Worm (Caenorhabditis elegans) whole organism, L1 larva: Measurements from ENCODE around the gene molo-1.

Experiments
- C04F5.9 ChIP-seq: sonication (generic microtip); optimal IDR thresholded peaks from 2 replicates; lab custom pipeline; 2016; ENCODE audit warnings: missing genetic modification characterization, missing compliant biosample characterization
- C34B4.2 ChIP-seq: sonication (generic microtip); optimal IDR thresholded peaks from 2 replicates; lab custom pipeline; 2017; ENCODE audit warnings: mild to moderate bottlenecking, missing genetic modification characterization, missing compliant biosample characterization
- F16B12.6 ChIP-seq: fragments of 150-350 bp; optimal IDR thresholded peaks from 2 replicates; lab custom pipeline; 2014; ENCODE audit warnings: missing biosample characterization, missing genetic modification characterization
- Y116A8C.19 ChIP-seq: sonication (generic microtip); optimal IDR thresholded peaks from 2 replicates; lab custom pipeline; 2016; ENCODE audit warnings: missing compliant biosample characterization, missing genetic modification characterization, borderline replicate concordance
- alr-1 ChIP-seq: fragments of 200-800 bp; sonication (Bioruptor generic); optimal IDR thresholded peaks from 2 replicates; lab custom pipeline; 2018; ENCODE audit warnings: borderline replicate concordance, mild to moderate bottlenecking, missing genetic modification characterization, missing compliant biosample characterization
- aly-2 ChIP-seq: fragments of 150-350 bp; optimal IDR thresholded peaks from 2 replicates; lab custom pipeline; 2014; ENCODE audit warnings: missing biosample characterization, missing genetic modification characterization
- ceh-63 ChIP-seq: fragments of 200-800 bp; sonication (Bioruptor generic); optimal IDR thresholded peaks from 2 replicates; lab custom pipeline; 2018; ENCODE audit warnings: mild to moderate bottlenecking, missing genetic modification characterization, missing compliant biosample characterization
- ceh-88 ChIP-seq: fragments of 200-800 bp; sonication (Bioruptor generic); IDR thresholded peaks from 2 replicates; pipeline ENCODE4 v1.3.6; 2022; ENCODE audit warnings: missing genetic modification characterization, missing compliant biosample characterization
- ces-1 ChIP-seq: fragments of 150-350 bp; optimal IDR thresholded peaks from 2 replicates; lab custom pipeline; 2014; ENCODE audit warnings: missing biosample characterization, missing genetic modification reagents, missing genetic modification characterization
- dsc-1 ChIP-seq: sonication (generic microtip); optimal IDR thresholded peaks from 2 replicates; lab custom pipeline; 2016; ENCODE audit warnings: mild to moderate bottlenecking, missing genetic modification characterization, missing compliant biosample characterization
- efl-1 ChIP-seq, 4 experiments: fragments of 150-350 bp; optimal IDR thresholded peaks in 3 of 4; peaks in 1 of 4; 1 replicate in 1 of 4; 2 replicates in 3 of 4; lab custom pipeline; 2014; ENCODE audit warnings: missing biosample characterization in 2 of 4, missing genetic modification characterization in 2 of 4, missing genetic modification reagents in 2 of 4
- efl-3 ChIP-seq: fragments of 200-800 bp; sonication (Bioruptor generic); optimal IDR thresholded peaks from 2 replicates; lab custom pipeline; 2018; ENCODE audit warnings: mild to moderate bottlenecking, missing genetic modification characterization, missing compliant biosample characterization
- egl-13 ChIP-seq: sonication (generic microtip); optimal IDR thresholded peaks from 2 replicates; lab custom pipeline; 2016; ENCODE audit warnings: missing genotype, missing genetic modification reagents, missing genetic modification characterization, missing compliant biosample characterization
- elt-3 ChIP-seq, 6 experiments: fragments of 150-350 bp in 1 of 6; sonication (generic microtip); optimal IDR thresholded peaks; 2 replicates each; lab custom pipeline; 2017 to 2018; ENCODE audit warnings: missing biosample characterization in 6 of 6, missing genetic modification characterization in 6 of 6, inconsistent platforms in 1 of 6
- fkh-4 ChIP-seq: sonication (generic microtip); optimal IDR thresholded peaks from 2 replicates; lab custom pipeline; 2016; ENCODE audit warnings: missing compliant biosample characterization, missing genetic modification characterization, borderline replicate concordance
- fos-1 ChIP-seq: fragments of 150-350 bp; optimal IDR thresholded peaks from 2 replicates; lab custom pipeline; 2014; ENCODE audit warnings: missing biosample characterization, missing genetic modification characterization
- hlh-17 ChIP-seq: fragments of 200-800 bp; sonication (Bioruptor generic); optimal IDR thresholded peaks from 2 replicates; lab custom pipeline; 2018; ENCODE audit warnings: missing genetic modification characterization, mild to moderate bottlenecking, missing compliant biosample characterization, moderate library complexity, borderline replicate concordance
- hlh-4 ChIP-seq: sonication (generic microtip); optimal IDR thresholded peaks from 2 replicates; lab custom pipeline; 2016; ENCODE audit warnings: mild to moderate bottlenecking, missing genetic modification characterization, missing compliant biosample characterization
- hpl-2 ChIP-seq: fragments of 150-350 bp; optimal IDR thresholded peaks from 2 replicates; lab custom pipeline; 2014; ENCODE audit warnings: missing biosample characterization, missing genetic modification reagents, missing genetic modification characterization
- irx-1 ChIP-seq: sonication (generic microtip); optimal IDR thresholded peaks from 2 replicates; lab custom pipeline; 2016; ENCODE audit warnings: missing genetic modification characterization, missing compliant biosample characterization
- isw-1 ChIP-seq: fragments of 200-800 bp; sonication (Bioruptor generic); IDR thresholded peaks from 2 replicates; pipeline ENCODE4 v1.3.6; 2022; ENCODE audit warnings: missing genetic modification characterization, missing compliant biosample characterization
- jun-1 ChIP-seq: fragments of 150-350 bp; optimal IDR thresholded peaks from 2 replicates; lab custom pipeline; 2014; ENCODE audit warnings: missing biosample characterization, missing genetic modification reagents, missing genetic modification characterization
- lin-35 ChIP-seq, 2 experiments: fragments of 150-350 bp; optimal IDR thresholded peaks; 2 replicates each; lab custom pipeline; 2014; ENCODE audit warnings: missing biosample characterization in 2 of 2, missing genetic modification characterization in 2 of 2, missing genetic modification reagents in 2 of 2
- lsy-2 ChIP-seq, 2 experiments: fragments of 150-350 bp; optimal IDR thresholded peaks; 2 replicates each; lab custom pipeline; 2014; ENCODE audit warnings: missing biosample characterization in 2 of 2, missing genetic modification characterization in 2 of 2
- mdl-1 ChIP-seq, 2 experiments: fragments of 150-350 bp; optimal IDR thresholded peaks; 2 replicates each; lab custom pipeline; 2014 to 2017; ENCODE audit warnings: missing biosample characterization in 2 of 2, missing genetic modification characterization in 2 of 2, inconsistent platforms in 1 of 2
- mef-2 ChIP-seq: fragments of 150-350 bp; optimal IDR thresholded peaks from 2 replicates; lab custom pipeline; 2014; ENCODE audit warnings: missing biosample characterization, missing genetic modification characterization
- nhr-12 ChIP-seq: sonication (generic microtip); optimal IDR thresholded peaks from 2 replicates; lab custom pipeline; 2017; ENCODE audit warnings: missing biosample characterization, missing genetic modification characterization
- nhr-19 ChIP-seq: fragments of 200-800 bp; sonication (Bioruptor generic); conservative IDR thresholded peaks from 2 replicates; pipeline ENCODE4 v1.3.6; 2022; ENCODE audit warnings: missing genetic modification characterization, missing compliant biosample characterization
- nhr-28 ChIP-seq: fragments of 150-350 bp; optimal IDR thresholded peaks from 2 replicates; lab custom pipeline; 2014; ENCODE audit warnings: missing biosample characterization, missing genetic modification characterization
- nhr-71 ChIP-seq: sonication (generic microtip); optimal IDR thresholded peaks from 2 replicates; lab custom pipeline; 2016; ENCODE audit warnings: mild to moderate bottlenecking, missing genetic modification characterization, moderate library complexity, missing compliant biosample characterization
- nhr-76 ChIP-seq: sonication (generic microtip); optimal IDR thresholded peaks from 2 replicates; lab custom pipeline; 2017; ENCODE audit warnings: missing biosample characterization, missing genetic modification characterization
- nhr-77 ChIP-seq: fragments of 150-350 bp; optimal IDR thresholded peaks from 2 replicates; lab custom pipeline; 2014; ENCODE audit warnings: missing biosample characterization, missing genetic modification characterization
- nhr-84 ChIP-seq: sonication (generic microtip); optimal IDR thresholded peaks from 2 replicates; lab custom pipeline; 2017; ENCODE audit warnings: missing biosample characterization, missing genetic modification characterization
- nhr-85 ChIP-seq: sonication (generic microtip); peaks from one replicate; lab custom pipeline; 2016; ENCODE audit warnings: missing genetic modification characterization, inconsistent platforms, missing compliant biosample characterization
- nhr-90 ChIP-seq: sonication (generic microtip); optimal IDR thresholded peaks from 2 replicates; lab custom pipeline; 2016; ENCODE audit warnings: mild to moderate bottlenecking, missing genetic modification characterization, missing compliant biosample characterization; ENCODE audit not compliant: poor library complexity
- pax-3 ChIP-seq: fragments of 200-800 bp; sonication (Bioruptor generic); optimal IDR thresholded peaks from 2 replicates; lab custom pipeline; 2018; ENCODE audit warnings: mild to moderate bottlenecking, missing genetic modification characterization, moderate library complexity, missing compliant biosample characterization
- pqm-1 ChIP-seq: sonication (generic microtip); optimal IDR thresholded peaks from 3 replicates; lab custom pipeline; 2017; ENCODE audit warnings: missing biosample characterization, missing genetic modification characterization
- rnt-1 ChIP-seq: sonication (generic microtip); optimal IDR thresholded peaks from 2 replicates; lab custom pipeline; 2016; ENCODE audit warnings: mild to moderate bottlenecking, missing genetic modification characterization, moderate library complexity, missing compliant biosample characterization
- snu-23 ChIP-seq: sonication (generic microtip); optimal IDR thresholded peaks from 2 replicates; lab custom pipeline; 2016; ENCODE audit warnings: missing genetic modification characterization, missing compliant biosample characterization
- sox-4 ChIP-seq: sonication (generic microtip); optimal IDR thresholded peaks from 2 replicates; lab custom pipeline; 2016; ENCODE audit warnings: missing genetic modification characterization, missing compliant biosample characterization
- sptf-1 ChIP-seq: fragments of 150-350 bp; optimal IDR thresholded peaks from 2 replicates; lab custom pipeline; 2014; ENCODE audit warnings: missing biosample characterization, missing genetic modification characterization
- sup-37 ChIP-seq: fragments of 200-800 bp; sonication (Bioruptor generic); optimal IDR thresholded peaks from 2 replicates; lab custom pipeline; 2018; ENCODE audit warnings: mild to moderate bottlenecking, missing genetic modification characterization, missing compliant biosample characterization
- swsn-7 ChIP-seq: sonication (generic microtip); optimal IDR thresholded peaks from 2 replicates; lab custom pipeline; 2016; ENCODE audit warnings: missing genetic modification characterization, missing compliant biosample characterization
- tbx-2 ChIP-seq: sonication (generic microtip); optimal IDR thresholded peaks from 2 replicates; lab custom pipeline; 2016; ENCODE audit warnings: missing genetic modification characterization, missing compliant biosample characterization
- unc-130 ChIP-seq: fragments of 150-350 bp; optimal IDR thresholded peaks from 2 replicates; lab custom pipeline; 2017; ENCODE audit warnings: missing biosample characterization, missing genetic modification characterization, inconsistent platforms
- unc-30 ChIP-seq: sonication (generic microtip); optimal IDR thresholded peaks from 2 replicates; lab custom pipeline; 2017; ENCODE audit warnings: missing biosample characterization, missing genetic modification characterization
- unc-62 ChIP-seq: fragments of 150-350 bp; optimal IDR thresholded peaks from 2 replicates; lab custom pipeline; 2014; ENCODE audit warnings: missing biosample characterization, missing genetic modification reagents, missing genetic modification characterization
- unc-86 ChIP-seq: sonication (generic microtip); optimal IDR thresholded peaks from 2 replicates; lab custom pipeline; 2016; ENCODE audit warnings: missing genetic modification characterization, missing compliant biosample characterization
- vab-15 ChIP-seq: sonication (generic microtip); optimal IDR thresholded peaks from 2 replicates; lab custom pipeline; 2017; ENCODE audit warnings: missing genotype, mild to moderate bottlenecking, missing genetic modification characterization, missing compliant biosample characterization
- xbp-1 ChIP-seq: sonication (generic microtip); optimal IDR thresholded peaks from 2 replicates; lab custom pipeline; 2016; ENCODE audit warnings: missing genetic modification characterization, missing compliant biosample characterization
- zip-4 ChIP-seq: fragments of 200-800 bp; sonication (Bioruptor generic); optimal IDR thresholded peaks from 2 replicates; lab custom pipeline; 2018; ENCODE audit warnings: mild to moderate bottlenecking, missing genetic modification characterization, moderate library complexity, missing compliant biosample characterization
- ztf-11 ChIP-seq, 2 experiments: sonication (generic microtip); optimal IDR thresholded peaks; 2 replicates each; lab custom pipeline; 2016 to 2017; ENCODE audit warnings: missing genetic modification characterization in 2 of 2, missing biosample characterization in 1 of 2, missing compliant biosample characterization in 1 of 2

The molo-1 gene

DNA sequence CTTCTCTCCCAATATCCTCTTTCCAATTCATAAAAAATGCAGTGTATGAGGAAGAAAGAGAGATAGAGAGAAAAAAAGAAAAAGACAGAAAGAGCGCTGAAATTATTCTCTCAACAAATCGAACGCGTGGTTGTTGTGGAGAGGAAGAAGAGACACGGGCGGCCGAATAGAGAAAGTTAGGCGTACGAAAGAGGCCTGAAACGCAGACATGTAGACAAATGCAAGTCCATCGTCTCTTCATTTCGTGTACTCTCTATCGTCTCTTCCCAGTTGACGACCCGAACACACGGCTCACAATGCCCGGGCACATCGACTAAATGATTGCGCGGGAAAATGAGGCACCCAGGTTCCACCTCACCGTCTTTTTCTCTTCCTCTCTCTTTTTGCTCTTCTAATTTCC, 47.4 kb downstream of the molo-1 start:
- TF ChIP-seq egl-13 (tag; lab: Kevin White, UChicago) (peak; percentile 70), fkh-4 (tag; lab: Kevin White, UChicago) (no peak), pax-3 (peak; percentile 22), efl-1 (optimal IDR thresholded peaks at IDR 0.05; lab: Kevin White, UChicago) (peak; percentile 63 to 75), efl-1 (GFP tag; optimal IDR thresholded peaks at IDR 0.05 in 1 of 2; lab: Kevin White, UChicago) (peak; percentile 42 to 93), mdl-1 (tag; optimal IDR thresholded peaks at IDR 0.05; lab: Kevin White, UChicago) (peak in 1 of 2 experiments; percentile 46), unc-30 (no peak), nhr-90 (peak; percentile 2), alr-1 (tag; lab: Kevin White, UChicago) (no peak), tbx-2 (tag; lab: Kevin White, UChicago) (peak; percentile 61), unc-62 (GFP tag; lab: Kevin White, UChicago) (no peak), hpl-2 (GFP tag; lab: Kevin White, UChicago) (no peak), Y116A8C.19 (tag; lab: Kevin White, UChicago) (no peak), lin-35 (GFP tag; optimal IDR thresholded peaks at IDR 0.05; lab: Kevin White, UChicago) (peak; percentile 62 to 67), nhr-71 (tag; lab: Kevin White, UChicago) (peak; percentile 78), rnt-1 (tag; lab: Kevin White, UChicago) (peak; percentile 72), isw-1 (GFP tag; lab: Robert Waterston, UW) (peak; percentile 26; the same call in 1 of the 2 replicates), aly-2 (no peak), nhr-76 (tag; lab: Kevin White, UChicago) (no peak), nhr-19 (peak; percentile 44), C04F5.9 (no peak), elt-3 (tag; optimal IDR thresholded peaks at IDR 0.05; lab: Kevin White, UChicago) (peak in 2 of 6 experiments; percentile 4 to 5), efl-3 (GFP tag; lab: Kevin White, UChicago) (no peak), ceh-88 (GFP tag; lab: Robert Waterston, UW) (no peak; the same call in 1 of the 2 replicates), nhr-77 (peak; percentile 59), pqm-1 (no peak), irx-1 (tag; lab: Kevin White, UChicago) (no peak), snu-23 (GFP tag; lab: Kevin White, UChicago) (peak; percentile 69), nhr-28 (no peak), jun-1 (tag; lab: Kevin White, UChicago) (peak; percentile 63), zip-4 (GFP tag; lab: Kevin White, UChicago) (no peak), ces-1 (no peak), sox-4 (tag; lab: Kevin White, UChicago) (no peak), nhr-85 (tag; lab: Kevin White, UChicago) (peak; percentile 66), dsc-1 (tag; lab: Kevin White, UChicago) (peak; percentile 60), unc-130 (tag; lab: Kevin White, UChicago) (peak; percentile 40), nhr-84 (tag; lab: Kevin White, UChicago) (no peak), F16B12.6 (no peak), fos-1 (peak; percentile 16), unc-86 (tag; lab: Kevin White, UChicago) (peak; percentile 68), xbp-1 (tag; lab: Kevin White, UChicago) (peak; percentile 30), mef-2 (tag; lab: Kevin White, UChicago) (peak; percentile 33), hlh-4 (tag; lab: Kevin White, UChicago) (no peak), sptf-1 (tag; lab: Kevin White, UChicago) (no peak), nhr-12 (tag; lab: Kevin White, UChicago) (no peak), lsy-2 (tag; optimal IDR thresholded peaks at IDR 0.05; lab: Kevin White, UChicago) (peak; percentile 55 to 64), C34B4.2 (tag; lab: Kevin White, UChicago) (no peak), ztf-11 (tag; optimal IDR thresholded peaks at IDR 0.05; lab: Kevin White, UChicago) (no peak), hlh-17 (GFP tag; lab: Kevin White, UChicago) (no peak), ceh-63 (no peak), sup-37 (GFP tag; lab: Kevin White, UChicago) (no peak), vab-15 (tag; lab: Kevin White, UChicago) (no peak), swsn-7 (tag; lab: Kevin White, UChicago) (peak; percentile 63)
